Fruit fly (Drosophila melanogaster) whole organism, embryonic: ENCODE results near the gene jdp.

Experiments used
- Ets97D ChIP-seq: fragments of 200-800 bp; sonication (Bioruptor generic); optimal IDR thresholded peaks from 3 replicates; lab custom pipeline; 2016; ENCODE audit warnings: missing biosample characterization, missing genetic modification characterization
- Hsf ChIP-seq: fragments of 200-800 bp; sonication (Bioruptor generic); optimal IDR thresholded peaks from 3 replicates; lab custom pipeline; 2016; ENCODE audit warnings: missing biosample characterization, missing genetic modification characterization
- fd96Cb ChIP-seq: fragments of 200-800 bp; sonication (Bioruptor generic); optimal IDR thresholded peaks from 2 replicates; lab custom pipeline; 2018; ENCODE audit warnings: missing biosample characterization, mild to moderate bottlenecking, missing genetic modification characterization, moderate library complexity
- onecut ChIP-seq: fragments of 200-800 bp; sonication (Bioruptor generic); IDR thresholded peaks from 2 replicates; pipeline ENCODE4 v1.3.6; 2022; ENCODE audit warnings: missing biosample characterization, missing genetic modification characterization

DNA sequence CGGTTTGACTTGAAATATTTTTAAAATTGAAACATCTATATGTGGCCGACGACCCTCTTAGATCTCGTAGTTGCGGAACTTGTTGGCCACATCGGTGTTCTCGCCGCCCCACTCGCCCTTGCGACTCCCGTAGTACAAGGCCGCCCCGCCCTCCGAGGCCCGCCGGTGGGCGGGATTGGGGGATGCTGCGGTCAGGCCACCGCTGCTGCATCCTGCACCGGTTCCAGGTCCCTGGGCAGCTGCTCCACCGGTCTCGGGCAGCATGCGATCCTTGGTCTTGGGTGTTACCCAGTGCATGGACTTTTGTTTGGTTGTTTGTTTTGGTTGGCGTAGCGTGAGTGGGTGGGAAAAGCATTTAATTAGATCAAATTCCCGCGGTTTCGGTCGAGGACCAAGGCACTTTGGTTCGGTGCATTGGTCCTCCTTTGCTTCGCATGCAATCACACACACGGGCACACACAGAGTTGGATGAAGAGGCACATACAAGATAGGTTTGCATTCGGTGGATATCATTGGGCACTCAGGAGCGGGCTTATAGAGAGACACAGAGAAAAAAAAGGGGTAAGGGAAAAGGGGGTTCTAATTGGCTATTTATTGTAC, 8.5 kb downstream of the jdp start:
- TF ChIP-seq fd96Cb (tag; lab: Kevin White, UChicago): no peak
- no peak for TF ChIP-seq Ets97D
- no peak for TF ChIP-seq onecut (GFP tag; lab: Robert Waterston, UW)
- no peak for TF ChIP-seq Hsf (GFP tag; lab: Kevin White, UChicago)
